Fruit fly (Drosophila melanogaster): ENCODE results near the gene Regnase-1.

- no peak for TF ChIP-seq Lpt (GFP tag; optimal IDR thresholded peaks at IDR 0.05)
- TF ChIP-seq CG17829 (tag; optimal IDR thresholded peaks at IDR 0.05), result no peak
- no peak for TF ChIP-seq CG2712 (tag; optimal IDR thresholded peaks at IDR 0.05)
Observed at dm6 chr3R:20013404-20013922, 22.4 kb downstream of the Regnase-1 start, which contains the start of the genes CG17190 and CG4836.
